Worm (Caenorhabditis elegans): ENCODE measurements around the gene srxa-18.

DNA sequence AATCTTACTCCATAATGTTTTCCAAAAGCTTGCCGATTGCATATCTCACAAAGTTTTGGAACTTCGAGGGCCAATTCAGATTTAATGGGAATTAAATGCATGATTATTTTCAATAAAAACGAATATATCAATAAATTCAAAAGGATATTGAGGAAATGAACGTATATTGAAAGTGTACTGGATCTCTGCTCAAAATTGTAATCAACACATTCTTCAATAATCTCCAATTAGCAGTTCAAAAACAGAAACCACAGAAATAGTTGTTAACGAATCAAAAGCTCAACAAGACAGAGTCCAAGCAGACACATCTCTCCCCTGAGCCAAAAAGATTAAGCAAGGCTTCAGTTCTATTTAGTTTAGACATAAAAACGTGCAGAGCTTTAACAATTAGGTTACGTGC is 50.3 kb downstream of the srxa-18 start, which contains the start of gene nhr-192:
- TF ChIP-seq ztf-11 (tag; optimal IDR thresholded peaks at IDR 0.05), result no peak
- no peak for TF ChIP-seq mab-5 (tag; optimal IDR thresholded peaks at IDR 0.05)
- TF ChIP-seq skn-1 (tag; optimal IDR thresholded peaks at IDR 0.05), result no peak
- no peak for TF ChIP-seq ama-1 (optimal IDR thresholded peaks at IDR 0.05)
- no peak for TF ChIP-seq nhr-237 (tag; optimal IDR thresholded peaks at IDR 0.05)
- TF ChIP-seq ceh-82 (tag; optimal IDR thresholded peaks at IDR 0.05), result no peak
- no peak for TF ChIP-seq alr-1 (tag; optimal IDR thresholded peaks at IDR 0.05)
- no peak for TF ChIP-seq nhr-11 (tag; optimal IDR thresholded peaks at IDR 0.05)

Data from whole organism, L2 larva.